Worm (Caenorhabditis elegans): ENCODE data around the gene vnut-1.

ce11 chrII:14494414-14494463, 4.6 kb downstream of the vnut-1 start, which contains the start of gene cysl-2:
- TF ChIP-seq C16A3.4 (tag; optimal IDR thresholded peaks at IDR 0.05) (no peak), fkh-8 (tag; optimal IDR thresholded peaks at IDR 0.05) (no peak), egl-27 (tag; optimal IDR thresholded peaks at IDR 0.05) (no peak), zag-1 (tag; optimal IDR thresholded peaks at IDR 0.05) (no peak), mdl-1 (tag; optimal IDR thresholded peaks at IDR 0.05) (no peak), fos-1 (tag; optimal IDR thresholded peaks at IDR 0.05) (no peak), snpc-4 (tag; optimal IDR thresholded peaks at IDR 0.05) (no peak), pax-3 (tag; optimal IDR thresholded peaks at IDR 0.05) (no peak), lin-39 (tag; optimal IDR thresholded peaks at IDR 0.05) (no peak), nhr-28 (tag; optimal IDR thresholded peaks at IDR 0.05) (no peak), ztf-11 (tag; optimal IDR thresholded peaks at IDR 0.05) (no peak)
